Worm (Caenorhabditis elegans): ENCODE measurements around the gene C05C12.6.
"Not testable (repeated sequence)": the region's sequence is repeated elsewhere in the genome, so short reads cannot be mapped to it uniquely, and the experiment has no call there.

Gene C05C12.6

ce11 chrIV:11207186-11207585 is 34.1 kb downstream of the C05C12.6 start, which contains the start of gene R07H5.9:
Gene R07H5.9, plus strand, starts transcription at chrIV:11207486.
- no peak for TF ChIP-seq gmeb-1 (tag; optimal IDR thresholded peaks at IDR 0.05)

- TF ChIP-seq alr-1 (tag; optimal IDR thresholded peaks at IDR 0.05); mdl-1 (tag; optimal IDR thresholded peaks at IDR 0.05); sma-3 (GFP tag; optimal IDR thresholded peaks at IDR 0.05): not testable (repeated sequence)
Observed at ce11 chrIV:11202389-11202788, 38.9 kb downstream of the C05C12.6 start, which contains the start of gene R07H5.11. Gene R07H5.11, plus strand, starts transcription at chrIV:11202768.

- TF ChIP-seq egl-27, dmd-4, C34F6.9 (tag; optimal IDR thresholded peaks at IDR 0.05): not testable (repeated sequence)
Observed at ce11 chrIV:11198983-11199382, 42.3 kb downstream of the C05C12.6 start, which contains the start of gene R07H5.16. Gene R07H5.16, plus strand, starts transcription at chrIV:11199330.

ce11 chrIV:11189411-11189810 is 51.9 kb downstream of the C05C12.6 start, which contains the start of gene fbxb-79:
Gene fbxb-79, minus strand, starts transcription at chrIV:11189511.
- TF ChIP-seq unc-39 (tag; optimal IDR thresholded peaks at IDR 0.05): no peak
- TF ChIP-seq Y55F3AM.14 (GFP tag; optimal IDR thresholded peaks at IDR 0.05): no peak
- no peak for TF ChIP-seq lin-11 (tag; optimal IDR thresholded peaks at IDR 0.05)
- no peak for TF ChIP-seq nhr-25 (tag; optimal IDR thresholded peaks at IDR 0.05)
- TF ChIP-seq nhr-77 (tag; optimal IDR thresholded peaks at IDR 0.05): no peak
- no peak for TF ChIP-seq ztf-4 (tag; optimal IDR thresholded peaks at IDR 0.05)
- TF ChIP-seq nhr-237 (tag; optimal IDR thresholded peaks at IDR 0.05): no peak
- TF ChIP-seq alr-1 (tag; optimal IDR thresholded peaks at IDR 0.05): no peak
- no peak for TF ChIP-seq nhr-129 (tag; optimal IDR thresholded peaks at IDR 0.05)
- no peak for TF ChIP-seq egl-27 (tag; optimal IDR thresholded peaks at IDR 0.05)
- TF ChIP-seq lin-39 (tag; optimal IDR thresholded peaks at IDR 0.05): no peak
- no peak for TF ChIP-seq mab-5 (tag; optimal IDR thresholded peaks at IDR 0.05)
- no peak for TF ChIP-seq sma-3 (GFP tag; optimal IDR thresholded peaks at IDR 0.05)
- TF ChIP-seq lin-13 (GFP tag; optimal IDR thresholded peaks at IDR 0.05): no peak
- TF ChIP-seq crh-2 (tag; optimal IDR thresholded peaks at IDR 0.05): no peak
- TF ChIP-seq peb-1 (tag; optimal IDR thresholded peaks at IDR 0.05): no peak
- no peak for TF ChIP-seq sma-9 (GFP tag; optimal IDR thresholded peaks at IDR 0.05)
- TF ChIP-seq sma-9 (tag; optimal IDR thresholded peaks at IDR 0.05): no peak
- no peak for TF ChIP-seq elt-1 (tag; optimal IDR thresholded peaks at IDR 0.05)
- TF ChIP-seq skn-1 (tag; optimal IDR thresholded peaks at IDR 0.05): no peak

ce11 chrIV:11186729-11187128 is 54.5 kb downstream of the C05C12.6 start, which contains the start of gene sdz-27:
Gene sdz-27, plus strand, starts transcription at chrIV:11187029.
- TF ChIP-seq nhr-21 (tag; optimal IDR thresholded peaks at IDR 0.05) (no peak), lin-39 (tag; optimal IDR thresholded peaks at IDR 0.05) (no peak), mdl-1 (tag; optimal IDR thresholded peaks at IDR 0.05) (no peak), ztf-4 (tag; optimal IDR thresholded peaks at IDR 0.05) (no peak), aly-2 (tag; optimal IDR thresholded peaks at IDR 0.05) (no peak), nhr-237 (tag; optimal IDR thresholded peaks at IDR 0.05) (no peak), snpc-4 (tag; optimal IDR thresholded peaks at IDR 0.05) (no peak), unc-39 (tag; optimal IDR thresholded peaks at IDR 0.05) (no peak), sma-9 (GFP tag; optimal IDR thresholded peaks at IDR 0.05) (no peak), sma-9 (tag; optimal IDR thresholded peaks at IDR 0.05) (no peak), unc-55 (GFP tag; optimal IDR thresholded peaks at IDR 0.05) (no peak), ama-1 (optimal IDR thresholded peaks at IDR 0.05) (no peak), ztf-1 (GFP tag; conservative IDR thresholded peaks at IDR 0.05) (no peak), unc-62 (GFP tag; optimal IDR thresholded peaks at IDR 0.05) (no peak), nhr-11 (tag; optimal IDR thresholded peaks at IDR 0.05) (no peak), nhr-10 (tag; optimal IDR thresholded peaks at IDR 0.05) (no peak)

ce11 chrIV:11183991-11184390 is 57.3 kb downstream of the C05C12.6 start, which contains the start of gene nuaf-3:
Gene nuaf-3, plus strand, starts transcription at chrIV:11184291.
- TF ChIP-seq egl-27 (tag; optimal IDR thresholded peaks at IDR 0.05) (no peak), lin-39 (tag; optimal IDR thresholded peaks at IDR 0.05) (no peak), elt-3 (tag; optimal IDR thresholded peaks at IDR 0.05) (no peak), snpc-4 (tag; optimal IDR thresholded peaks at IDR 0.05) (no peak), unc-55 (GFP tag; optimal IDR thresholded peaks at IDR 0.05) (no peak), sma-9 (GFP tag; optimal IDR thresholded peaks at IDR 0.05) (no peak), sma-9 (tag; optimal IDR thresholded peaks at IDR 0.05) (no peak), ztf-11 (tag; optimal IDR thresholded peaks at IDR 0.05) (no peak), Y55F3AM.14 (GFP tag; optimal IDR thresholded peaks at IDR 0.05) (no peak), alr-1 (tag; optimal IDR thresholded peaks at IDR 0.05) (no peak), mdl-1 (tag; optimal IDR thresholded peaks at IDR 0.05) (no peak), ZK546.5 (tag; optimal IDR thresholded peaks at IDR 0.05) (no peak), blmp-1 (tag; optimal IDR thresholded peaks at IDR 0.05; ENCODE audit: insufficient read depth) (no peak), unc-39 (tag; optimal IDR thresholded peaks at IDR 0.05) (no peak), peb-1 (tag; optimal IDR thresholded peaks at IDR 0.05) (no peak), mab-5 (tag; optimal IDR thresholded peaks at IDR 0.05) (no peak), nhr-10 (tag; optimal IDR thresholded peaks at IDR 0.05) (no peak), aly-2 (tag; optimal IDR thresholded peaks at IDR 0.05) (no peak), nhr-237 (tag; optimal IDR thresholded peaks at IDR 0.05) (no peak)
